Worm (Caenorhabditis elegans) whole organism, L1 larva: ENCODE measurements around the gene nog-1.

Source experiments
- ztf-11 ChIP-seq, 2 experiments: sonication (generic microtip); optimal IDR thresholded peaks; 2 replicates each; lab custom pipeline; 2016 to 2017; ENCODE audit warnings: missing genetic modification characterization in 2 of 2, missing biosample characterization in 1 of 2, missing compliant biosample characterization in 1 of 2

The nog-1 gene

ce11 chrIV:445377-445776 is 51.7 kb downstream of the nog-1 start, which contains the start of gene dpm-1:
TSS of gene dpm-1 (plus strand) at chrIV:445677.
- no peak for TF ChIP-seq ztf-11 (tag; optimal IDR thresholded peaks at IDR 0.05; lab: Kevin White, UChicago)
